Fruit fly (Drosophila melanogaster) whole organism, prepupa: ENCODE measurements around the gene CG5217.

Experiments used
- Blimp-1 ChIP-seq: fragments of 200-800 bp; sonication (Bioruptor generic); optimal IDR thresholded peaks from 3 replicates; lab custom pipeline; 2017; ENCODE audit warnings: missing biosample characterization, missing genetic modification characterization, mild to moderate bottlenecking, moderate library complexity, missing genetic modification reagents
- CG10669 ChIP-seq: fragments of 200-800 bp; sonication (Bioruptor generic); optimal IDR thresholded peaks from 3 replicates; lab custom pipeline; 2018; ENCODE audit warnings: missing biosample characterization, mild to moderate bottlenecking, missing genetic modification characterization, moderate library complexity
- CG11294 ChIP-seq: fragments of 200-800 bp; sonication (Bioruptor generic); IDR thresholded peaks from 2 replicates; pipeline ENCODE4 v1.3.6; 2022; ENCODE audit warnings: missing biosample characterization, missing genetic modification characterization
- CG11902 ChIP-seq: fragments of 200-800 bp; sonication (Bioruptor generic); optimal IDR thresholded peaks from 3 replicates; lab custom pipeline; 2016; ENCODE audit warnings: missing biosample characterization, missing genetic modification characterization
- CG15336 ChIP-seq: fragments of 200-800 bp; sonication (Bioruptor generic); IDR thresholded peaks from 2 replicates; pipeline ENCODE4 v1.3.6; 2022; ENCODE audit warnings: missing biosample characterization, missing genetic modification characterization
- CG1621 ChIP-seq: fragments of 200-800 bp; sonication (Bioruptor generic); optimal IDR thresholded peaks from 3 replicates; lab custom pipeline; 2018; ENCODE audit warnings: missing biosample characterization, mild to moderate bottlenecking, missing genetic modification characterization
- CG31627 ChIP-seq: fragments of 200-800 bp; sonication (Bioruptor generic); optimal IDR thresholded peaks from 3 replicates; lab custom pipeline; 2016; ENCODE audit warnings: missing biosample characterization, missing genetic modification characterization
- CG34406 ChIP-seq: fragments of 200-800 bp; sonication (Bioruptor generic); optimal IDR thresholded peaks from 3 replicates; lab custom pipeline; 2016; ENCODE audit warnings: missing biosample characterization, missing genetic modification characterization
- CG3919 ChIP-seq: fragments of 200-800 bp; sonication (Bioruptor generic); optimal IDR thresholded peaks from 3 replicates; lab custom pipeline; 2016; ENCODE audit warnings: missing biosample characterization, missing genetic modification characterization
- CG4318 ChIP-seq: fragments of 200-800 bp; sonication (Bioruptor generic); optimal IDR thresholded peaks from 3 replicates; lab custom pipeline; 2017; ENCODE audit warnings: missing biosample characterization, mild to moderate bottlenecking, missing genetic modification characterization
- CG6163 ChIP-seq: fragments of 200-800 bp; sonication (Bioruptor generic); IDR thresholded peaks from 3 replicates; pipeline ENCODE4 v1.3.6; 2022; ENCODE audit warnings: missing biosample characterization, missing genetic modification characterization
- CG6276 ChIP-seq: fragments of 200-800 bp; sonication (Bioruptor generic); optimal IDR thresholded peaks from 2 replicates; lab custom pipeline; 2017; ENCODE audit warnings: missing biosample characterization, mild to moderate bottlenecking, missing genetic modification characterization
- CG6792 ChIP-seq: fragments of 200-800 bp; sonication (Bioruptor generic); optimal IDR thresholded peaks from 3 replicates; lab custom pipeline; 2016; ENCODE audit warnings: missing biosample characterization, missing genetic modification characterization
- CG6808 ChIP-seq: fragments of 200-800 bp; sonication (Bioruptor generic); optimal IDR thresholded peaks from 3 replicates; lab custom pipeline; 2017; ENCODE audit warnings: missing biosample characterization, missing genetic modification characterization, mild to moderate bottlenecking, moderate library complexity, missing genetic modification reagents
- CG8119 ChIP-seq: fragments of 200-800 bp; sonication (Bioruptor generic); IDR thresholded peaks from 3 replicates; pipeline ENCODE4 v1.3.6; 2022; ENCODE audit warnings: missing biosample characterization, missing genetic modification characterization
- CG9139 ChIP-seq: fragments of 200-800 bp; sonication (Bioruptor generic); optimal IDR thresholded peaks from 3 replicates; lab custom pipeline; 2017; ENCODE audit warnings: missing biosample characterization, mild to moderate bottlenecking, missing genetic modification characterization
- Eip75B ChIP-seq: fragments of 200-800 bp; sonication (Bioruptor generic); optimal IDR thresholded peaks from 3 replicates; lab custom pipeline; 2016; ENCODE audit warnings: missing biosample characterization, missing genetic modification characterization
- Eip78C ChIP-seq: fragments of 200-800 bp; sonication (Bioruptor generic); peaks from one replicate; lab custom pipeline; 2016; ENCODE audit warnings: missing biosample characterization, missing genetic modification characterization
- Eip93F ChIP-seq: fragments of 200-800 bp; sonication (Bioruptor generic); optimal IDR thresholded peaks from 2 replicates; lab custom pipeline; 2016; ENCODE audit warnings: missing biosample characterization, mild to moderate bottlenecking, missing genetic modification characterization
- Ets96B ChIP-seq: fragments of 200-800 bp; optimal IDR thresholded peaks from 2 replicates; lab custom pipeline; 2019; ENCODE audit warnings: missing biosample characterization, mild to moderate bottlenecking, missing genetic modification characterization, moderate library complexity
- Hr38 ChIP-seq: sonication (Bioruptor generic); optimal IDR thresholded peaks from 2 replicates; lab custom pipeline; 2016; ENCODE audit warnings: missing biosample characterization, missing genetic modification characterization
- Hr39 ChIP-seq: fragments of 200-800 bp; sonication (Bioruptor generic); optimal IDR thresholded peaks from 2 replicates; lab custom pipeline; 2016; ENCODE audit warnings: missing biosample characterization, missing genetic modification characterization
- Lpt ChIP-seq: fragments of 200-800 bp; sonication (Bioruptor generic); optimal IDR thresholded peaks from 3 replicates; lab custom pipeline; 2016; ENCODE audit warnings: missing biosample characterization, missing genetic modification characterization
- Met ChIP-seq: fragments of 200-800 bp; sonication (Bioruptor generic); optimal IDR thresholded peaks from 3 replicates; lab custom pipeline; 2016; ENCODE audit warnings: missing biosample characterization, missing genetic modification characterization
- Smox ChIP-seq: fragments of 200-800 bp; sonication (Bioruptor generic); optimal IDR thresholded peaks from 3 replicates; lab custom pipeline; 2016; ENCODE audit warnings: missing biosample characterization, missing genetic modification characterization
- Sox102F ChIP-seq: fragments of 200-800 bp; sonication (Bioruptor generic); optimal IDR thresholded peaks from 2 replicates; lab custom pipeline; 2016; ENCODE audit warnings: missing biosample characterization, mild to moderate bottlenecking, missing genetic modification characterization
- achi ChIP-seq: fragments of 200-800 bp; sonication (Bioruptor generic); optimal IDR thresholded peaks from 3 replicates; lab custom pipeline; 2016; ENCODE audit warnings: missing biosample characterization, missing genetic modification characterization
- cyc ChIP-seq: fragments of 200-800 bp; sonication (Bioruptor generic); optimal IDR thresholded peaks from 3 replicates; lab custom pipeline; 2016; ENCODE audit warnings: missing biosample characterization, missing genetic modification characterization
- esn ChIP-seq: fragments of 200-800 bp; sonication (Bioruptor generic); optimal IDR thresholded peaks from 2 replicates; lab custom pipeline; 2016; ENCODE audit warnings: missing biosample characterization, mild to moderate bottlenecking, missing genetic modification characterization, moderate library complexity
- fd85E ChIP-seq: fragments of 200-800 bp; sonication (Bioruptor generic); optimal IDR thresholded peaks from 3 replicates; lab custom pipeline; 2016; ENCODE audit warnings: missing biosample characterization, missing genetic modification characterization
- fkh ChIP-seq: fragments of 200-800 bp; sonication (Bioruptor generic); optimal IDR thresholded peaks from 3 replicates; lab custom pipeline; 2017; ENCODE audit warnings: missing biosample characterization, mild to moderate bottlenecking, missing genetic modification characterization, moderate library complexity
- net ChIP-seq: fragments of 200-800 bp; sonication (Bioruptor generic); optimal IDR thresholded peaks from 3 replicates; lab custom pipeline; 2016; ENCODE audit warnings: missing biosample characterization, missing genetic modification characterization
- spab ChIP-seq: fragments of 200-800 bp; sonication (Bioruptor generic); optimal IDR thresholded peaks from 2 replicates; lab custom pipeline; 2017; ENCODE audit warnings: missing biosample characterization, mild to moderate bottlenecking, missing genetic modification characterization, missing genetic modification reagents
- ss ChIP-seq, 2 experiments: fragments of 200-800 bp; sonication (Bioruptor generic); optimal IDR thresholded peaks; 2 replicates in 1 of 2; 3 replicates in 1 of 2; lab custom pipeline; 2017 to 2018; ENCODE audit warnings: mild to moderate bottlenecking in 2 of 2, missing biosample characterization in 2 of 2, missing genetic modification characterization in 2 of 2, moderate library complexity in 1 of 2
- svp ChIP-seq: fragments of 200-800 bp; sonication (Bioruptor generic); peaks from one replicate; lab custom pipeline; 2016; ENCODE audit warnings: missing biosample characterization, missing genetic modification characterization
- topi ChIP-seq: fragments of 200-800 bp; sonication (Bioruptor generic); optimal IDR thresholded peaks from 3 replicates; lab custom pipeline; 2016; ENCODE audit warnings: missing biosample characterization, missing genetic modification characterization
- vri ChIP-seq: fragments of 200-800 bp; sonication (Bioruptor generic); optimal IDR thresholded peaks from 3 replicates; lab custom pipeline; 2016; ENCODE audit warnings: missing biosample characterization, mild to moderate bottlenecking, missing genetic modification characterization

CG5217 gene

dm6 chr3R:19226137-19226873, 21.6 kb downstream of the CG5217 start, which contains the start of gene vib (continued):
- TF ChIP-seq CG6808 (GFP tag; lab: Kevin White, UChicago) (no peak), CG4318 (no peak), CG1621 (tag; lab: Kevin White, UChicago) (no peak), net (GFP tag; lab: Kevin White, UChicago) (peak; percentile 38), Hr39 (GFP tag; lab: Kevin White, UChicago) (no peak), CG6792 (GFP tag; lab: Kevin White, UChicago) (peak; percentile 13), spab (no peak), Met (GFP tag; lab: Kevin White, UChicago) (peak; percentile 6)

DNA sequence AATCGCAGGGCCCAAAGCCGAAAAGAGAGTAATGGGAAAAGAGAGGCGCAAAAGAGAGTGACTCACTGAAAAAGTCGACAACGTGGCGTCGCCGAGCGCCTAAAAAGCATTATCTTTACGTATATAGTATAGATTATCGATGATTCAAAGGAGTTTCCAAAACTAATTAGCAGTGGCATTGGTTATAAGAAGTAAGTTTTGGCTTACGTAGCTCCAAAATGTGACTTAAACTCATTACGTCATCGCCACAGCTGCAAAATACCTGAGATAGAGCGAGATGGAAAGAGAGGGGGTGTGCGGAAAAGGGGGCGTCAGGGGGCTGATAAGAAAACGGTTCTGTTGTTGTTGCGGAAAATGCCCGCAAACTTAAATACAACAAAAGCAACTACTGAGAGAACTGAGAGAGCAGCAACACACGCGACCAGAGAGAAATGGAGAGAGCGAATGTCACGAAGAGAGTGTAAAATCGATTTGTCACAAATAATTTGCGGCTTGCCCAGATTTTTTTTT, 22.4 kb downstream of the CG5217 start:
- TF ChIP-seq CG8119 (GFP tag; lab: Robert Waterston, UW), result no peak
- TF ChIP-seq CG15336 (GFP tag; lab: Robert Waterston, UW), result 0 out of 2 replicates have a peak, but pooled peaks have one; percentile 15
- TF ChIP-seq CG1621 (tag; lab: Kevin White, UChicago), result no peak
- TF ChIP-seq Lpt, result peak; percentile 7
- peak; percentile 0 for TF ChIP-seq Eip78C (GFP tag; lab: Kevin White, UChicago)
- peak; percentile 44 for TF ChIP-seq vri (GFP tag; lab: Kevin White, UChicago)
- TF ChIP-seq svp (GFP tag; lab: Kevin White, UChicago), result peak; percentile 54
- TF ChIP-seq ss (GFP tag; optimal IDR thresholded peaks at IDR 0.05; lab: Kevin White, UChicago), result peak in 1 of 2 experiments; percentile 14

DNA sequence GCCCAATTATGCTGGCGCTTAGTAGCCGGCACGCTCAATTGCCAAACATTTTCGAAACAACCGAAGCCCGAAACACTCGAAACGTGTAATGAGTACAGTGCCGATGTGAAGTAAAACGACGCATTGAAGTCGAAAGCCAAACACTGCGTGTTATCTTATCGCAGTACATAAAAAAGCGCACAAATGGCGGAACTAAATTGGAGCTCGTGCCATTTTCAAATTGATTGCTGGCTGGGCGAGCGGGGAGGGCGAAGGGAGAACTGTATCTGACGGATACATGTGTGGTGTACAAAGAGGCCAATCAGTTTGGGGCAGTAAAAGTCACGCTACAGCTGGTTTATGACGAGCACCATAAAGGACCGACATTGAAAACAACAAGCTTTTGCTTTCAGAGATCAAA, 24.6 kb downstream of the CG5217 start:
- TF ChIP-seq vri (GFP tag; lab: Kevin White, UChicago), result peak; percentile 12
- TF ChIP-seq CG8119 (GFP tag; lab: Robert Waterston, UW), result no peak
- TF ChIP-seq fkh (GFP tag; lab: Kevin White, UChicago), result peak; percentile 48
- no peak for TF ChIP-seq esn (GFP tag; lab: Kevin White, UChicago)
- TF ChIP-seq CG15336 (GFP tag; lab: Robert Waterston, UW), result no peak
- no peak for TF ChIP-seq ss (GFP tag; optimal IDR thresholded peaks at IDR 0.05; lab: Kevin White, UChicago)
- no peak for TF ChIP-seq fd85E (GFP tag; lab: Kevin White, UChicago)

DNA sequence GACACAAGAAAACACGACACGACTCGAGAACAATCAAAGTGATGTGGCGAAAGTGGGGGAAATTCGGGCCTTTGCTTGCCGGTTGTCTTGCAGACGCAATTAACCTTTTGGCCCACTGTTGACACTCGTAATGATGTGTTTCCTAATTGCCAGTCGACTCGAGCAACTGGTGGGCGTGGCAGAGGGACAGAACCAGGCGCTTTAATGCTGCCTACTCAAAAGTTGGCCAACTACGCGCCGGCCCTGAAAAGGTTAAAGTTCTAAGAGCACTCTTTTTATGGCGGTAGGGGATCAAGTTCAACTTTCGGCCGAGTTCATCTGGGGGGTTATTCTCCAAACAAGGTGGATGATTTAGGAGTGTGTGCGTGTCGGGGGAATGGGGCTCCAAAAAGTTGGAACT, 26.6 kb downstream of the CG5217 start:
- TF ChIP-seq topi (GFP tag; lab: Kevin White, UChicago) (no peak), Eip75B (no peak)

dm6 chr3R:19212545-19213176, 35.3 kb downstream of the CG5217 start:
- TF ChIP-seq Smox (GFP tag; lab: Kevin White, UChicago) (no peak), achi (GFP tag; lab: Kevin White, UChicago) (no peak), vri (GFP tag; lab: Kevin White, UChicago) (peak; percentile 4), CG6163 (no peak), spab (no peak)
- TF ChIP-seq, all 60 proteins: peak for 1

DNA sequence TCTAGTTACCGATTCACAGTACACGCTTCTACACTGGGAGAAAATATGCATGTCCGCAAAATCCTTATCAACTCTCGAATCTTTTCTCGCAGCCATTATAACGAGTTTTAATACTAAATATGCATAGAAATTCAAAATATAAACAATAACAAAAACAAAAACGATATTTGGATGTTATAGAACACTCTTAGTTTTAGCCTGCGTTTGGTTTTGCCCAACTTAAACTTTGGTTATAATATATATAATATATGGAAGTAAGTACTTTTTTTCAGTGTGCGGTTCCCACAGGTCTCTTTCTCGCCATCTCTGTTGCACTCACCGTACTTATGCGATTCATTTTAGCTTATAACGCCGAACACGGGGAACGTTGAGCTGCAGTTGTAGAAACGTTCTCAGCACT, 36.2 kb downstream of the CG5217 start, which contains the start of gene cry:
cry (plus strand) TSS at position 377 of the 400 bp plus-strand sequence.
- TF ChIP-seq CG11902, result peak; percentile 81
- peak; percentile 80 for TF ChIP-seq cyc (GFP tag; lab: Kevin White, UChicago)
- TF ChIP-seq CG8119 (GFP tag; lab: Robert Waterston, UW), result peak; percentile 90
- peak; percentile 90 for TF ChIP-seq CG3919 (GFP tag; lab: Kevin White, UChicago)
- TF ChIP-seq Hr38 (GFP tag; lab: Kevin White, UChicago), result no peak
- peak; percentile 60 for TF ChIP-seq Sox102F (GFP tag; lab: Kevin White, UChicago)
- peak; percentile 86 for TF ChIP-seq Lpt
- TF ChIP-seq Blimp-1 (GFP tag; lab: Kevin White, UChicago), result peak; percentile 45
- peak; percentile 85 for TF ChIP-seq CG9139 (GFP tag; lab: Kevin White, UChicago)
- peak; percentile 80 for TF ChIP-seq Met (GFP tag; lab: Kevin White, UChicago)
- peak; percentile 89 to 95 for TF ChIP-seq ss (GFP tag; optimal IDR thresholded peaks at IDR 0.05; lab: Kevin White, UChicago)
- TF ChIP-seq CG10669 (GFP tag; lab: Kevin White, UChicago), result peak; percentile 92
- TF ChIP-seq fd85E (GFP tag; lab: Kevin White, UChicago), result no peak
- peak; percentile 75 for TF ChIP-seq CG31627 (GFP tag; lab: Kevin White, UChicago)
- TF ChIP-seq CG6276 (GFP tag; lab: Kevin White, UChicago), result peak; percentile 90
- TF ChIP-seq topi (GFP tag; lab: Kevin White, UChicago), result peak; percentile 76
- TF ChIP-seq CG34406 (GFP tag; lab: Kevin White, UChicago), result peak; percentile 84
- peak; percentile 92 for TF ChIP-seq achi (GFP tag; lab: Kevin White, UChicago)
- no peak for TF ChIP-seq fkh (GFP tag; lab: Kevin White, UChicago)
- TF ChIP-seq Ets96B (tag; lab: Kevin White, UChicago), result peak; percentile 94
- TF ChIP-seq CG11294 (GFP tag; lab: Robert Waterston, UW), result peak; percentile 78
- no peak for TF ChIP-seq Eip93F (GFP tag; lab: Kevin White, UChicago)
